Worm (Caenorhabditis elegans) whole organism, late embryonic: ENCODE measurements around the gene T28C6.7.

Experiments
- T23F11.4 ChIP-seq: fragments of 200-800 bp; sonication (Bioruptor generic); optimal IDR thresholded peaks from 2 replicates; lab custom pipeline; 2018; ENCODE audit warnings: mild to moderate bottlenecking, missing genetic modification characterization, missing compliant biosample characterization
- ceh-2 ChIP-seq: sonication (generic microtip); optimal IDR thresholded peaks from 2 replicates; lab custom pipeline; 2016; ENCODE audit warnings: missing genotype, missing genetic modification characterization, missing compliant biosample characterization
- ceh-48 ChIP-seq: sonication (generic microtip); optimal IDR thresholded peaks from 2 replicates; lab custom pipeline; 2016; ENCODE audit warnings: missing genetic modification characterization, inconsistent platforms, missing compliant biosample characterization
- pha-2 ChIP-seq: sonication (generic microtip); optimal IDR thresholded peaks from 2 replicates; lab custom pipeline; 2017; ENCODE audit warnings: mild to moderate bottlenecking, missing genetic modification characterization, missing compliant biosample characterization
- pha-4 ChIP-seq: fragments of 150-350 bp; optimal IDR thresholded peaks from 2 replicates; lab custom pipeline; 2018; ENCODE audit warnings: missing biosample characterization, missing genetic modification reagents, missing genetic modification characterization
- pqm-1 ChIP-seq: sonication (generic microtip); optimal IDR thresholded peaks from 2 replicates; lab custom pipeline; 2016; ENCODE audit warnings: missing genetic modification characterization, missing compliant biosample characterization
- ref-2 ChIP-seq: sonication (generic microtip); optimal IDR thresholded peaks from 2 replicates; lab custom pipeline; 2016; ENCODE audit warnings: missing genetic modification characterization, missing compliant biosample characterization
- unc-3 ChIP-seq, 2 experiments: fragments of 200-800 bp in 1 of 2; sonication (Bioruptor generic) in 1 of 2; sonication (generic microtip) in 1 of 2; conservative IDR thresholded peaks in 1 of 2; optimal IDR thresholded peaks in 1 of 2; 2 replicates each; pipeline versions ENCODE4 v1.3.6 to Lab custom; 2016 to 2022; ENCODE audit warnings: missing compliant biosample characterization in 2 of 2, missing genetic modification characterization in 2 of 2, missing genetic modification reagents in 1 of 2
- unc-42 ChIP-seq: sonication (generic microtip); optimal IDR thresholded peaks from 2 replicates; lab custom pipeline; 2016; ENCODE audit warnings: missing genotype, missing genetic modification characterization, missing compliant biosample characterization
- zip-5 ChIP-seq: sonication (generic microtip); optimal IDR thresholded peaks from 2 replicates; lab custom pipeline; 2016; ENCODE audit warnings: missing genetic modification characterization, missing compliant biosample characterization

DNA sequence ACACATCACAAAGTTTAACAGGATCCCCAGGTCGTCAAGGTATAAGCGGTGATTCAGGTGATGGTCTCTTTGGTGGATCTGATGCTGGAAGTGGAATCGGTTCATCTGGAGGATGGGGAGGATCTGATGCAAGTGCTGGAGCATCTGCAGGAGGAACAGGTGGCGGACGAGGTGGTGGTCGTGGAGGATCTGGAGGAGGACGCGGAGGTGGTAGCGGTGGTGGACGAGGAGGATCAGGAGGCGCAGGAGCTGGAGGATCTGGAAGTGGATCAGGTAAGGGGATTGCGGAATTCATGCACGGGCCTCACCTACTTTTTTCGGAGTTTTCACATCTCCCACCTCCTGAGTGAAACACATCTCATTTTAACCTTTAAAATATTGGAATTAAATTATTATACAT is 11.0 kb upstream of the T28C6.7 start:
- TF ChIP-seq pha-4 (tag; lab: Kevin White, UChicago) (no peak), pha-2 (tag; lab: Kevin White, UChicago) (no peak), pqm-1 (tag; lab: Kevin White, UChicago) (no peak), zip-5 (tag; lab: Kevin White, UChicago) (no peak), ref-2 (tag; lab: Kevin White, UChicago) (no peak), unc-42 (tag; lab: Kevin White, UChicago) (no peak), unc-3 (GFP tag; conservative IDR thresholded peaks at IDR 0.05; lab: Robert Waterston, UW) (no peak), unc-3 (tag; optimal IDR thresholded peaks at IDR 0.05; lab: Kevin White, UChicago) (no peak), ceh-48 (tag; lab: Kevin White, UChicago) (no peak), T23F11.4 (GFP tag; lab: Kevin White, UChicago) (no peak), ceh-2 (tag; lab: Kevin White, UChicago) (no peak)
